Worm (Caenorhabditis elegans): Measurements from ENCODE around the gene F13H8.2.

ce11 chrII:6236093-6236945, 33.8 kb upstream of the F13H8.2 start:
- TF ChIP-seq nhr-237 (tag; optimal IDR thresholded peaks at IDR 0.05) (no peak), zag-1 (tag; optimal IDR thresholded peaks at IDR 0.05) (no peak)
